Worm (Caenorhabditis elegans) whole organism, young adult: Measurements from ENCODE around the gene srh-19.

Experiments used
- F49E8.2 ChIP-seq: sonication (generic microtip); optimal IDR thresholded peaks from 3 replicates; lab custom pipeline; 2017; ENCODE audit warnings: missing genetic modification characterization, mild to moderate bottlenecking, missing compliant biosample characterization, antibody characterized with exemption, moderate library complexity; ENCODE audit not compliant: insufficient read depth
- K12H6.12 ChIP-seq: fragments of 200-800 bp; sonication (Bioruptor generic); optimal IDR thresholded peaks from 2 replicates; lab custom pipeline; 2018; ENCODE audit warnings: mild to moderate bottlenecking, missing genetic modification characterization, missing compliant biosample characterization
- ceh-91 ChIP-seq: fragments of 200-800 bp; sonication (Bioruptor generic); IDR thresholded peaks from 2 replicates; pipeline ENCODE4 v1.3.6; 2022; ENCODE audit warnings: missing genetic modification reagents, missing genetic modification characterization, missing compliant biosample characterization
- egl-18 ChIP-seq: fragments of 200-800 bp; sonication (Bioruptor generic); IDR thresholded peaks from 2 replicates; pipeline ENCODE4 v1.3.6; 2022; ENCODE audit warnings: missing genetic modification reagents, missing genetic modification characterization, missing compliant biosample characterization
- ekl-4 ChIP-seq: fragments of 200-800 bp; sonication (Bioruptor generic); IDR thresholded peaks from 2 replicates; pipeline ENCODE4 v1.3.6; 2022; ENCODE audit warnings: missing genetic modification reagents, missing genetic modification characterization, missing compliant biosample characterization
- snpc-4 ChIP-seq, 5 experiments: fragments of 150-350 bp in 1 of 5; sonication (generic microtip) in 4 of 5; optimal IDR thresholded peaks; 2 replicates each; lab custom pipeline; 2014 to 2018; ENCODE audit warnings: missing genetic modification characterization in 5 of 5, missing biosample characterization in 3 of 5, antibody characterized with exemption in 2 of 5, mild to moderate bottlenecking in 2 of 5, missing compliant biosample characterization in 2 of 5, missing genotype in 2 of 5, moderate library complexity in 2 of 5, missing genetic modification reagents in 1 of 5
- unc-62 ChIP-seq: fragments of 150-350 bp; optimal IDR thresholded peaks from 2 replicates; lab custom pipeline; 2014; ENCODE audit warnings: missing biosample characterization, missing genetic modification reagents, missing genetic modification characterization
- ztf-26 ChIP-seq: sonication (generic microtip); optimal IDR thresholded peaks from 2 replicates; lab custom pipeline; 2017; ENCODE audit warnings: missing genetic modification characterization, missing compliant biosample characterization

ce11 chrX:1371688-1372087 is 41.3 kb upstream of the srh-19 start, which contains the start of gene fbxa-190:
- TF ChIP-seq ekl-4 (GFP tag; lab: Robert Waterston, UW): no peak
- TF ChIP-seq unc-62 (GFP tag; lab: Kevin White, UChicago): no peak
- TF ChIP-seq ztf-26: no peak
- TF ChIP-seq snpc-4 (GFP tag; optimal IDR thresholded peaks at IDR 0.05; lab: Kevin White, UChicago): no peak
- TF ChIP-seq snpc-4 (tag; optimal IDR thresholded peaks at IDR 0.05; lab: Kevin White, UChicago): no peak
- TF ChIP-seq egl-18 (GFP tag; lab: Robert Waterston, UW): no peak
- no peak for TF ChIP-seq ceh-91
- TF ChIP-seq F49E8.2 (tag; lab: Kevin White, UChicago): no peak
- no peak for TF ChIP-seq K12H6.12
